Worm (Caenorhabditis elegans) whole organism, young adult: ENCODE results near the gene unc-27.

Source experiments
- F23B12.7 ChIP-seq: sonication (generic microtip); optimal IDR thresholded peaks from 2 replicates; lab custom pipeline; 2017; ENCODE audit warnings: missing genetic modification characterization, mild to moderate bottlenecking, missing compliant biosample characterization, antibody characterized with exemption, moderate library complexity; ENCODE audit not compliant: insufficient read depth
- T26A5.8 ChIP-seq: sonication (generic microtip); optimal IDR thresholded peaks from 2 replicates; lab custom pipeline; 2016; ENCODE audit warnings: missing genetic modification characterization, missing compliant biosample characterization
- Y53F4B.3 ChIP-seq: fragments of 200-800 bp; sonication (Bioruptor generic); IDR thresholded peaks from 2 replicates; pipeline ENCODE4 v1.3.6; 2022; ENCODE audit warnings: missing genetic modification reagents, missing genetic modification characterization, missing compliant biosample characterization
- ZK185.1 ChIP-seq: sonication (generic microtip); optimal IDR thresholded peaks from 2 replicates; lab custom pipeline; 2016; ENCODE audit warnings: mild to moderate bottlenecking, missing genetic modification characterization, missing compliant biosample characterization; ENCODE audit not compliant: poor library complexity, severe bottlenecking
- attf-3 ChIP-seq: fragments of 200-800 bp; sonication (Bioruptor generic); conservative IDR thresholded peaks from 2 replicates; pipeline ENCODE4 v1.3.6; 2022; ENCODE audit warnings: missing genetic modification reagents, missing genetic modification characterization, missing compliant biosample characterization
- dpl-1 ChIP-seq: fragments of 150-350 bp; optimal IDR thresholded peaks from 2 replicates; lab custom pipeline; 2014; ENCODE audit warnings: missing biosample characterization, missing genetic modification reagents, missing genetic modification characterization
- lin-54 ChIP-seq: fragments of 200-800 bp; sonication (Bioruptor generic); optimal IDR thresholded peaks from 2 replicates; lab custom pipeline; 2018; ENCODE audit warnings: mild to moderate bottlenecking, missing genetic modification characterization, missing compliant biosample characterization
- madf-8 ChIP-seq: fragments of 200-800 bp; sonication (Bioruptor generic); conservative IDR thresholded peaks from 2 replicates; pipeline ENCODE4 v1.3.6; 2022; ENCODE audit warnings: missing genetic modification reagents, missing genetic modification characterization, missing compliant biosample characterization
- mxl-1 ChIP-seq: sonication (generic microtip); optimal IDR thresholded peaks from 2 replicates; lab custom pipeline; 2016; ENCODE audit warnings: missing genetic modification characterization, missing compliant biosample characterization
- nfya-1 ChIP-seq: sonication (generic microtip); optimal IDR thresholded peaks from 2 replicates; lab custom pipeline; 2017; ENCODE audit warnings: antibody characterized with exemption, missing compliant biosample characterization, missing genetic modification characterization, borderline replicate concordance; ENCODE audit not compliant: insufficient read depth
- pha-4 ChIP-seq: fragments of 150-350 bp; sonication (generic microtip); optimal IDR thresholded peaks from 2 replicates; lab custom pipeline; 2014; ENCODE audit warnings: missing biosample characterization, missing genetic modification reagents, missing genetic modification characterization
- snpc-3.4 ChIP-seq: sonication (generic microtip); optimal IDR thresholded peaks from 2 replicates; lab custom pipeline; 2017; ENCODE audit warnings: missing genetic modification characterization, mild to moderate bottlenecking, missing compliant biosample characterization, antibody characterized with exemption, moderate library complexity, missing genotype, missing genetic modification reagents
- ztf-28 ChIP-seq: fragments of 200-800 bp; sonication (Bioruptor generic); IDR thresholded peaks from 2 replicates; pipeline ENCODE4 v1.3.6; 2022; ENCODE audit warnings: missing genetic modification reagents, missing genetic modification characterization, missing compliant biosample characterization

- TF ChIP-seq pha-4 (tag; lab: Kevin White, UChicago) (no peak), snpc-3.4 (no peak), attf-3 (GFP tag; lab: Robert Waterston, UW) (no peak), Y53F4B.3 (GFP tag; lab: Robert Waterston, UW) (no peak), lin-54 (GFP tag; lab: Kevin White, UChicago) (no peak), F23B12.7 (no peak), ztf-28 (GFP tag; lab: Robert Waterston, UW) (no peak), T26A5.8 (no peak), nfya-1 (tag; lab: Kevin White, UChicago) (no peak), dpl-1 (no peak), ZK185.1 (tag; lab: Kevin White, UChicago) (no peak), madf-8 (GFP tag; lab: Robert Waterston, UW) (no peak), mxl-1 (no peak)
Measured at ce11 chrX:8811916-8812315, 22.7 kb downstream of the unc-27 start, which contains the start of gene cnnm-2.
